Fruit fly (Drosophila melanogaster) whole organism: ENCODE results near the gene Or71a.

ENCODE experiments used
- CG8478 ChIP-seq: fragments of >200 bp; optimal IDR thresholded peaks from 2 replicates; lab custom pipeline; 2018; ENCODE audit warnings: inconsistent platforms
- Dll ChIP-seq: fragments of >200 bp; optimal IDR thresholded peaks from 2 replicates; lab custom pipeline; 2017
- EcR ChIP-seq, 2 experiments: fragments of >200 bp; optimal IDR thresholded peaks; 2 replicates each; lab custom pipeline; 2017; ENCODE audit warnings: missing biosample characterization in 2 of 2, missing genetic modification characterization in 2 of 2, missing genetic modification reagents in 2 of 2
- pan ChIP-seq: fragments of >200 bp; optimal IDR thresholded peaks from 2 replicates; lab custom pipeline; 2017
- psq ChIP-seq: fragments of >200 bp; optimal IDR thresholded peaks from 2 replicates; lab custom pipeline; 2017
- usp ChIP-seq: fragments of >200 bp; optimal IDR thresholded peaks from 2 replicates; lab custom pipeline; 2017; ENCODE audit warnings: missing biosample characterization, missing genetic modification characterization, mixed read lengths

DNA sequence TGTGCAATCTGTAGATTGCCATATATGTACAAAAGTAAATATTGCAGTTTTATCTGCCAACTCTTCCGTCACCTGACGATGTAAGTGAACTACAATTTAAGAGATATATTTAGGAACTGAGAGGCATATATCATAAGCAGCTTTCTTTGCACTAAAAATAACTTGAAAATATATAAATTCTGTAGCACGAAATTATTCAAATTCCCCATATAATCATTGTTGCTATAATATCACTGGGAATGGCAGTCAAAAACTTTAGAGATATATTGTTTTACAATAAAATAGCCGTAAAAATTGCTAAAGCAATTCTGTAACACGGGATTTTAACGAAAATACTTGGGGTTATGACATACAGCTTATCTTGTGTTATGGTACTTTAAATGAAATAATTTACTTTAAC lies 26.9 kb downstream of the Or71a start, which contains the start of gene CG43679:
- TF ChIP-seq pan (lab: Kevin White, UChicago) (no peak), psq (lab: Kevin White, UChicago) (no peak), usp (GFP tag; lab: Kevin White, UChicago) (no peak), CG8478 (no peak), EcR (GFP tag; optimal IDR thresholded peaks at IDR 0.05; lab: Kevin White, UChicago) (no peak), Dll (lab: Kevin White, UChicago) (no peak)
